Fruit fly (Drosophila melanogaster) whole organism, embryonic: ENCODE results near the gene AstA-R1.
A peak's percentile ranks its signal among the peaks of the same experiment; 100 is the strongest.

Experiments used
- C15 ChIP-seq: fragments of 200-800 bp; sonication (Bioruptor generic); IDR thresholded peaks from 3 replicates; pipeline ENCODE4 v1.3.6; 2022; ENCODE audit warnings: missing biosample characterization, missing genetic modification characterization
- CG10462 ChIP-seq: fragments of 200-800 bp; sonication (Bioruptor generic); optimal IDR thresholded peaks from 2 replicates; lab custom pipeline; 2016; ENCODE audit warnings: missing biosample characterization, missing genetic modification characterization
- CG11560 ChIP-seq: fragments of 200-800 bp; sonication (Bioruptor generic); IDR thresholded peaks from 3 replicates; pipeline ENCODE4 v1.3.6; 2022; ENCODE audit warnings: missing biosample characterization, missing genetic modification characterization
- CG11723 ChIP-seq: fragments of 200-800 bp; sonication (Bioruptor generic); optimal IDR thresholded peaks from 2 replicates; lab custom pipeline; 2017; ENCODE audit warnings: missing biosample characterization, mild to moderate bottlenecking, missing genetic modification characterization
- CG12155 ChIP-seq: fragments of 200-800 bp; sonication (Bioruptor generic); optimal IDR thresholded peaks from 3 replicates; lab custom pipeline; 2016; ENCODE audit warnings: missing biosample characterization, missing genetic modification characterization
- CG12744 ChIP-seq: fragments of 200-800 bp; sonication (Bioruptor generic); optimal IDR thresholded peaks from 2 replicates; lab custom pipeline; 2016; ENCODE audit warnings: missing biosample characterization, missing genetic modification characterization
- CG12942 ChIP-seq: fragments of 200-800 bp; sonication (Bioruptor generic); optimal IDR thresholded peaks from 3 replicates; lab custom pipeline; 2016; ENCODE audit warnings: missing biosample characterization, missing genetic modification characterization
- CG14860 ChIP-seq: fragments of 200-800 bp; sonication (Bioruptor generic); IDR thresholded peaks from 3 replicates; pipeline ENCODE4 v1.3.6; 2022; ENCODE audit warnings: missing biosample characterization, missing genetic modification characterization; ENCODE audit not compliant: partially characterized antibody
- CG16815 ChIP-seq: fragments of 200-800 bp; sonication (Bioruptor generic); optimal IDR thresholded peaks from 3 replicates; lab custom pipeline; 2017; ENCODE audit warnings: missing biosample characterization, mild to moderate bottlenecking, missing genetic modification characterization
- CG16863 ChIP-seq: fragments of 200-800 bp; sonication (Bioruptor generic); optimal IDR thresholded peaks from 3 replicates; lab custom pipeline; 2016; ENCODE audit warnings: missing biosample characterization, missing genetic modification characterization
- CG18011 ChIP-seq: fragments of 200-800 bp; sonication (Bioruptor generic); optimal IDR thresholded peaks from 2 replicates; lab custom pipeline; 2017; ENCODE audit warnings: missing biosample characterization, missing genetic modification characterization, mild to moderate bottlenecking, moderate library complexity, missing genotype
- CG31365 ChIP-seq: fragments of 200-800 bp; sonication (Bioruptor generic); optimal IDR thresholded peaks from 2 replicates; lab custom pipeline; 2018; ENCODE audit warnings: missing biosample characterization, mild to moderate bottlenecking, missing genetic modification characterization
- CG3407 ChIP-seq: fragments of 200-800 bp; sonication (Bioruptor generic); optimal IDR thresholded peaks from 2 replicates; lab custom pipeline; 2018; ENCODE audit warnings: missing biosample characterization, mild to moderate bottlenecking, missing genetic modification characterization
- CG4730 ChIP-seq: fragments of 200-800 bp; sonication (Bioruptor generic); IDR thresholded peaks from 2 replicates; pipeline ENCODE4 v1.3.6; 2022; ENCODE audit warnings: missing biosample characterization, missing genetic modification characterization
- CG4820 ChIP-seq: fragments of 200-800 bp; sonication (Bioruptor generic); optimal IDR thresholded peaks from 3 replicates; lab custom pipeline; 2016; ENCODE audit warnings: missing biosample characterization, missing genetic modification characterization
- CG4854 ChIP-seq: fragments of 200-800 bp; sonication (Bioruptor generic); optimal IDR thresholded peaks from 2 replicates; lab custom pipeline; 2016; ENCODE audit warnings: missing biosample characterization, missing genetic modification characterization, inconsistent platforms
- CG6765 ChIP-seq: fragments of 200-800 bp; sonication (Bioruptor generic); optimal IDR thresholded peaks from 3 replicates; lab custom pipeline; 2017; ENCODE audit warnings: missing biosample characterization, mild to moderate bottlenecking, missing genetic modification characterization
- CG7357 ChIP-seq: fragments of 200-800 bp; sonication (Bioruptor generic); IDR thresholded peaks from 3 replicates; pipeline ENCODE4 v1.3.6; 2022; ENCODE audit warnings: missing biosample characterization, missing genetic modification characterization
- CG7987 ChIP-seq: fragments of 200-800 bp; sonication (Bioruptor generic); optimal IDR thresholded peaks from 2 replicates; lab custom pipeline; 2018; ENCODE audit warnings: missing biosample characterization, mild to moderate bottlenecking, missing genetic modification characterization, moderate library complexity
- CG9727 ChIP-seq: fragments of 200-800 bp; sonication (Bioruptor generic); optimal IDR thresholded peaks from 3 replicates; lab custom pipeline; 2017; ENCODE audit warnings: missing biosample characterization, mild to moderate bottlenecking, missing genetic modification characterization
- CG9817 ChIP-seq: fragments of 200-800 bp; sonication (Bioruptor generic); optimal IDR thresholded peaks from 2 replicates; lab custom pipeline; 2018; ENCODE audit warnings: missing biosample characterization, mild to moderate bottlenecking, missing genetic modification characterization, moderate library complexity
- CHES-1-like ChIP-seq: fragments of 200-800 bp; sonication (Bioruptor generic); optimal IDR thresholded peaks from 2 replicates; lab custom pipeline; 2016; ENCODE audit warnings: missing biosample characterization, missing genetic modification characterization
- CoRest ChIP-seq: fragments of 200-800 bp; sonication (Bioruptor generic); optimal IDR thresholded peaks from 3 replicates; lab custom pipeline; 2018; ENCODE audit warnings: missing biosample characterization, mild to moderate bottlenecking, missing genetic modification characterization, moderate library complexity
- CrebB ChIP-seq: fragments of 200-800 bp; sonication (Bioruptor generic); optimal IDR thresholded peaks from 3 replicates; lab custom pipeline; 2018; ENCODE audit warnings: missing biosample characterization, mild to moderate bottlenecking, missing genetic modification characterization
- D ChIP-seq, 2 experiments: fragments of 200-800 bp in 1 of 2; fragments of >200 bp in 1 of 2; sonication (Bioruptor generic) in 1 of 2; optimal IDR thresholded peaks; 2 replicates in 1 of 2; 3 replicates in 1 of 2; lab custom pipeline; 2017; ENCODE audit warnings: mild to moderate bottlenecking in 1 of 2, missing biosample characterization in 1 of 2, missing genetic modification characterization in 1 of 2, missing genetic modification reagents in 1 of 2
- Dll ChIP-seq: fragments of 200-800 bp; sonication (Bioruptor generic); IDR thresholded peaks from 4 replicates; pipeline ENCODE4 v1.3.6; 2022; ENCODE audit warnings: missing biosample characterization, missing genetic modification characterization; ENCODE audit not compliant: partially characterized antibody
- Hey ChIP-seq: fragments of 200-800 bp; sonication (Bioruptor generic); optimal IDR thresholded peaks from 3 replicates; lab custom pipeline; 2018; ENCODE audit warnings: missing biosample characterization, mild to moderate bottlenecking, missing genetic modification characterization
- Meics ChIP-seq: fragments of 200-800 bp; sonication (Bioruptor generic); optimal IDR thresholded peaks from 2 replicates; lab custom pipeline; 2017; ENCODE audit warnings: missing biosample characterization, mild to moderate bottlenecking, missing genetic modification characterization
- Oaz ChIP-seq: fragments of 200-800 bp; sonication (Bioruptor generic); IDR thresholded peaks from 2 replicates; pipeline ENCODE4 v1.3.6; 2022; ENCODE audit warnings: missing biosample characterization, missing genetic modification characterization
- Ravus ChIP-seq: fragments of 200-800 bp; sonication (Bioruptor generic); IDR thresholded peaks from 2 replicates; pipeline ENCODE4 v1.3.6; 2022; ENCODE audit warnings: missing biosample characterization, missing genetic modification characterization
- Side ChIP-seq: fragments of 200-800 bp; sonication (Bioruptor generic); optimal IDR thresholded peaks from 2 replicates; lab custom pipeline; 2016; ENCODE audit warnings: missing biosample characterization, missing genetic modification characterization
- Sin3A ChIP-seq: fragments of >200 bp; optimal IDR thresholded peaks from 2 replicates; lab custom pipeline; 2018
- Sry-δ ChIP-seq: fragments of 200-800 bp; sonication (Bioruptor generic); optimal IDR thresholded peaks from 2 replicates; lab custom pipeline; 2016; ENCODE audit warnings: missing biosample characterization, missing genetic modification characterization
- bsh ChIP-seq, 2 experiments: fragments of 200-800 bp; sonication (Bioruptor generic); optimal IDR thresholded peaks; 2 replicates each; lab custom pipeline; 2017 to 2018; ENCODE audit warnings: mild to moderate bottlenecking in 2 of 2, missing biosample characterization in 2 of 2, missing genetic modification characterization in 2 of 2, moderate library complexity in 1 of 2
- dati ChIP-seq: fragments of 200-800 bp; sonication (Bioruptor generic); IDR thresholded peaks from 2 replicates; pipeline ENCODE4 v1.3.6; 2022; ENCODE audit warnings: missing biosample characterization, missing genetic modification characterization
- esg ChIP-seq: fragments of 200-800 bp; sonication (Bioruptor generic); conservative IDR thresholded peaks from 2 replicates; pipeline ENCODE4 v1.3.6; 2022; ENCODE audit warnings: missing biosample characterization, missing genetic modification characterization
- eve ChIP-seq, 2 experiments: fragments of >200 bp; optimal IDR thresholded peaks; 2 replicates each; lab custom pipeline; 2017; ENCODE audit warnings: missing biosample characterization in 2 of 2, missing genetic modification characterization in 2 of 2
- fd96Cb ChIP-seq: fragments of 200-800 bp; sonication (Bioruptor generic); optimal IDR thresholded peaks from 2 replicates; lab custom pipeline; 2018; ENCODE audit warnings: missing biosample characterization, mild to moderate bottlenecking, missing genetic modification characterization, moderate library complexity
- gcm2 ChIP-seq: fragments of 200-800 bp; sonication (Bioruptor generic); optimal IDR thresholded peaks from 2 replicates; lab custom pipeline; 2016; ENCODE audit warnings: missing biosample characterization, missing genetic modification characterization
- grn ChIP-seq: fragments of 200-800 bp; sonication (Bioruptor generic); optimal IDR thresholded peaks from 3 replicates; lab custom pipeline; 2017; ENCODE audit warnings: missing biosample characterization, missing genetic modification characterization
- gsb-n ChIP-seq: fragments of 200-800 bp; sonication (Bioruptor generic); optimal IDR thresholded peaks from 3 replicates; lab custom pipeline; 2018; ENCODE audit warnings: missing biosample characterization, mild to moderate bottlenecking, missing genetic modification characterization
- ken ChIP-seq: fragments of 200-800 bp; sonication (Bioruptor generic); IDR thresholded peaks from 3 replicates; pipeline ENCODE4 v1.3.6; 2022; ENCODE audit warnings: missing biosample characterization, missing genetic modification characterization
- pho ChIP-seq: fragments of 200-800 bp; sonication (Bioruptor generic); optimal IDR thresholded peaks from 2 replicates; lab custom pipeline; 2016; ENCODE audit warnings: missing biosample characterization, missing genetic modification characterization
- pum ChIP-seq: fragments of 200-800 bp; sonication (Bioruptor generic); optimal IDR thresholded peaks from 2 replicates; lab custom pipeline; 2016; ENCODE audit warnings: missing biosample characterization, missing genetic modification characterization
- sens ChIP-seq: fragments of 200-800 bp; sonication (Bioruptor generic); peaks from one replicate; lab custom pipeline; 2016; ENCODE audit warnings: missing biosample characterization, missing genetic modification characterization
- sna ChIP-seq: fragments of 200-800 bp; sonication (Bioruptor generic); IDR thresholded peaks from 2 replicates; pipeline ENCODE4 v1.3.6; 2022; ENCODE audit warnings: missing biosample characterization, missing genetic modification characterization; ENCODE audit not compliant: partially characterized antibody
- ssp ChIP-seq: fragments of 200-800 bp; sonication (Bioruptor generic); IDR thresholded peaks from 2 replicates; pipeline ENCODE4 v1.3.6; 2022; ENCODE audit warnings: missing biosample characterization, missing genetic modification characterization
- twi ChIP-seq: fragments of 200-800 bp; optimal IDR thresholded peaks from 2 replicates; lab custom pipeline; 2019; ENCODE audit warnings: missing biosample characterization, mild to moderate bottlenecking, missing genetic modification characterization, moderate library complexity
- zen2 ChIP-seq: fragments of 200-800 bp; sonication (Bioruptor generic); IDR thresholded peaks from 3 replicates; pipeline ENCODE4 v1.3.6; 2022; ENCODE audit warnings: missing biosample characterization, missing genetic modification characterization; ENCODE audit not compliant: partially characterized antibody
- zf30C ChIP-seq: fragments of 200-800 bp; sonication (Bioruptor generic); optimal IDR thresholded peaks from 3 replicates; lab custom pipeline; 2018; ENCODE audit warnings: missing biosample characterization, mild to moderate bottlenecking, missing genetic modification characterization

Gene AstA-R1

DNA sequence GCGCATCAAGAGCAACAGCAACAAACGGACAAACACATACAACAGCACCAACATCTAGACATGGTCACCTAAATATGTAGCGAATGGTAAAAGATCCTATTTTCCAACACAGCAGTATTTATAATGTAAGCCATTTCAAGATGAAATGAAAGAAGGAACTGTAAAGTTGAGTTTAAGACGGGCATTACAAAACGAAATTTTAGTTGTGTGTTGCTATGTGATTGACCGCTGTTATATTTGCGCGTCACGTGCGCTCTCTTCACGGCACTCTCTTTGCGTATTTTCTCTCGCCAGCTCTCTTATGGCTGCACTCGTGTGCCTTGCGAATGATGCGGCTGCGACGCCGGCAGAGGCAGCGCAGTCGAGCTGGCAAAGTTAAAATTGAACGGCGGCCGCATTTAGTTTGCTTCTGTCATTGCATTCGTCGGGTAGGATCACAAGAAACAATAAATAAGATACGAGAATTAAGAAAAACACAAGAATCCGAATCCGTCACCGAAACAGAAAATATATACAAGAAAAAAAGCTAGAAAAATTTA, 113.6 kb downstream of the AstA-R1 start (continued):
- TF ChIP-seq CG14860 (no peak), CG9817 (tag; lab: Kevin White, UChicago) (no peak), gsb-n (tag; lab: Kevin White, UChicago) (peak; percentile 24), CoRest (tag; lab: Kevin White, UChicago) (peak; percentile 44), CG7357 (peak; percentile 26; the same call in 1 of the 3 replicates), CHES-1-like (GFP tag; lab: Kevin White, UChicago) (peak; percentile 28), CG3407 (GFP tag; lab: Kevin White, UChicago) (peak; percentile 45), sna (no peak), dati (GFP tag; lab: Robert Waterston, UW) (no peak), CG7987 (peak; percentile 28), CG18011 (GFP tag; lab: Kevin White, UChicago) (no peak), twi (tag; lab: Kevin White, UChicago) (peak; percentile 5), C15 (GFP tag; lab: Robert Waterston, UW) (0 out of 3 replicates have a peak, but pooled peaks have one; percentile 15), Sin3A (lab: Kevin White, UChicago) (no peak), Hey (tag; lab: Kevin White, UChicago) (no peak), CG10462 (peak; percentile 35), Meics (GFP tag; lab: Kevin White, UChicago) (peak; percentile 57), pho (GFP tag; lab: Kevin White, UChicago) (peak; percentile 23), Side (GFP tag; lab: Kevin White, UChicago) (peak; percentile 68)

- TF ChIP-seq sens (GFP tag; lab: Kevin White, UChicago), result peak; percentile 62
- TF ChIP-seq CG16863 (GFP tag; lab: Kevin White, UChicago), result no peak
- no peak for TF ChIP-seq CG4854 (GFP tag; lab: Kevin White, UChicago)
- no peak for TF ChIP-seq Dll (GFP tag; lab: Robert Waterston, UW)
- TF ChIP-seq CG6765 (GFP tag; lab: Kevin White, UChicago), result no peak
- no peak for TF ChIP-seq pum
- no peak for TF ChIP-seq CG16815 (GFP tag; lab: Kevin White, UChicago)
- peak in 1 of 2 experiments; percentile 80 for TF ChIP-seq eve (GFP tag; optimal IDR thresholded peaks at IDR 0.05; lab: Kevin White, UChicago)
- TF ChIP-seq Ravus (GFP tag; lab: Robert Waterston, UW), result no peak
- TF ChIP-seq CG11723, result no peak
- no peak for TF ChIP-seq gcm2 (GFP tag; lab: Kevin White, UChicago)
- TF ChIP-seq ken (GFP tag; lab: Robert Waterston, UW), result no peak
- TF ChIP-seq, all 482 proteins: peak for 2
Observed at dm6 chrX:3688576-3688975, 114.2 kb downstream of the AstA-R1 start.

DNA sequence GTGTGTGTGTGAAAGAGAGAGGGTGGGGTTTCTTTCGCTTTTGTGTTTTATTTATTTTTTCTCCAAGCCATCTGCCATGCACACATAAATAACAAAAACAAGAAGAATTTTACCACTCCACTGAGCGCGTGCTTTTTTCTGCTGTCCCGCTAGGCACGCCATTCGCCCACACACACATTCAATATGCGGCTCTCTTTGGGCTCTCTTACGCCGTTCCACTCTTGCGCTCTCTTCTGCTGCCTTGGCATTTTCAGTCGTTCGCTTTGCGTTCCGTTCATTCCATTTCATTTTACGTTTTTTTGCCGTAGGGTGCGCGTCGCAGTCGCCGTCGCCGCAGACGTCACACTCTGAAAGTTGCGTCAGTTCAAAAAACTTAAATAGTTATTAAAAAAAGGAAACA, 114.7 kb downstream of the AstA-R1 start:
- TF ChIP-seq CG9727 (GFP tag; lab: Kevin White, UChicago) (no peak), CG4730 (GFP tag; lab: Robert Waterston, UW) (no peak), D (optimal IDR thresholded peaks at IDR 0.05; lab: Kevin White, UChicago) (no peak), D (GFP tag; optimal IDR thresholded peaks at IDR 0.05; lab: Kevin White, UChicago) (no peak), CG12155 (GFP tag; lab: Kevin White, UChicago) (no peak), Sry-δ (no peak), zen2 (GFP tag; lab: Robert Waterston, UW) (peak; percentile 41; the same call in 1 of the 3 replicates), ssp (GFP tag; lab: Robert Waterston, UW) (no peak), bsh (GFP tag; optimal IDR thresholded peaks at IDR 0.05; lab: Kevin White, UChicago) (no peak), esg (GFP tag; lab: Robert Waterston, UW) (no peak), CG31365 (no peak), CG12744 (no peak), CG11560 (no peak), fd96Cb (tag; lab: Kevin White, UChicago) (no peak), grn (GFP tag; lab: Kevin White, UChicago) (no peak), gsb-n (tag; lab: Kevin White, UChicago) (no peak), CrebB (no peak), CG12942 (GFP tag; lab: Kevin White, UChicago) (no peak), CG4820 (no peak), zf30C (GFP tag; lab: Kevin White, UChicago) (no peak), Oaz (GFP tag; lab: Robert Waterston, UW) (no peak)
